Worm (Caenorhabditis elegans) whole organism, mixed stage, embryonic: ENCODE results near the gene F25D1.3.

Experiments
- M03D4.4 ChIP-seq: sonication (generic microtip); optimal IDR thresholded peaks from 2 replicates; lab custom pipeline; 2017; ENCODE audit warnings: mild to moderate bottlenecking, missing genetic modification characterization, missing compliant biosample characterization
- blmp-1 ChIP-seq: fragments of 150-350 bp; optimal IDR thresholded peaks from 2 replicates; lab custom pipeline; 2014; ENCODE audit warnings: missing biosample characterization, missing genetic modification characterization
- ceh-39 ChIP-seq: fragments of 150-350 bp; optimal IDR thresholded peaks from 2 replicates; lab custom pipeline; 2014; ENCODE audit warnings: missing biosample characterization, missing genetic modification characterization
- ceh-43 ChIP-seq: fragments of 200-800 bp; sonication (Bioruptor generic); optimal IDR thresholded peaks from 2 replicates; lab custom pipeline; 2018; ENCODE audit warnings: mild to moderate bottlenecking, missing genetic modification characterization, moderate library complexity, missing compliant biosample characterization
- ceh-83 ChIP-seq: fragments of 200-800 bp; sonication (Bioruptor generic); optimal IDR thresholded peaks from 2 replicates; lab custom pipeline; 2018; ENCODE audit warnings: mild to moderate bottlenecking, missing genetic modification characterization, missing compliant biosample characterization
- ces-1 ChIP-seq: fragments of 150-350 bp; optimal IDR thresholded peaks from 2 replicates; lab custom pipeline; 2014; ENCODE audit warnings: missing biosample characterization, missing genetic modification reagents, missing genetic modification characterization
- cnd-1 ChIP-seq: fragments of 200-800 bp; sonication (Bioruptor generic); optimal IDR thresholded peaks from 2 replicates; lab custom pipeline; 2018; ENCODE audit warnings: mild to moderate bottlenecking, missing genetic modification characterization, missing compliant biosample characterization
- drap-1 ChIP-seq: fragments of 200-800 bp; sonication (Bioruptor generic); optimal IDR thresholded peaks from 3 replicates; lab custom pipeline; 2018; ENCODE audit warnings: mild to moderate bottlenecking, missing genetic modification characterization, missing compliant biosample characterization
- elt-3 ChIP-seq: fragments of 150-350 bp; optimal IDR thresholded peaks from 2 replicates; lab custom pipeline; 2014; ENCODE audit warnings: missing biosample characterization, missing genetic modification characterization
- flh-1 ChIP-seq: fragments of 200-800 bp; sonication (Bioruptor generic); optimal IDR thresholded peaks from 2 replicates; lab custom pipeline; 2018; ENCODE audit warnings: mild to moderate bottlenecking, missing genetic modification characterization, moderate library complexity, missing compliant biosample characterization
- ham-2 ChIP-seq: fragments of 200-800 bp; sonication (Bioruptor generic); optimal IDR thresholded peaks from 2 replicates; lab custom pipeline; 2018; ENCODE audit warnings: mild to moderate bottlenecking, missing genetic modification characterization, missing compliant biosample characterization
- hlh-1 ChIP-seq: fragments of 150-350 bp; optimal IDR thresholded peaks from 2 replicates; lab custom pipeline; 2014; ENCODE audit warnings: missing biosample characterization, missing genetic modification reagents, missing genetic modification characterization
- lin-13 ChIP-seq: fragments of 150-350 bp; optimal IDR thresholded peaks from 2 replicates; lab custom pipeline; 2014; ENCODE audit warnings: missing biosample characterization, missing genetic modification characterization
- lin-32 ChIP-seq: fragments of 200-800 bp; sonication (Bioruptor generic); optimal IDR thresholded peaks from 2 replicates; lab custom pipeline; 2018; ENCODE audit warnings: mild to moderate bottlenecking, missing genetic modification characterization, missing compliant biosample characterization
- lsy-2 ChIP-seq: fragments of 150-350 bp; optimal IDR thresholded peaks from 2 replicates; lab custom pipeline; 2014; ENCODE audit warnings: missing biosample characterization, missing genetic modification characterization
- mab-5 ChIP-seq: fragments of 150-350 bp; optimal IDR thresholded peaks from 2 replicates; lab custom pipeline; 2014; ENCODE audit warnings: missing biosample characterization, missing genetic modification characterization
- mep-1 ChIP-seq: fragments of 150-350 bp; optimal IDR thresholded peaks from 2 replicates; lab custom pipeline; 2017; ENCODE audit warnings: missing biosample characterization, missing genetic modification reagents, missing genetic modification characterization, inconsistent platforms
- mls-2 ChIP-seq: sonication (generic microtip); optimal IDR thresholded peaks from 2 replicates; lab custom pipeline; 2016; ENCODE audit warnings: mild to moderate bottlenecking, missing genetic modification characterization, moderate library complexity, missing compliant biosample characterization
- nhr-12 ChIP-seq: fragments of 150-350 bp; optimal IDR thresholded peaks from 2 replicates; lab custom pipeline; 2014; ENCODE audit warnings: missing biosample characterization, missing genetic modification characterization
- nhr-2 ChIP-seq: fragments of 150-350 bp; optimal IDR thresholded peaks from 2 replicates; lab custom pipeline; 2014; ENCODE audit warnings: missing biosample characterization, missing genetic modification characterization
- nhr-237 ChIP-seq: fragments of 150-350 bp; optimal IDR thresholded peaks from 2 replicates; lab custom pipeline; 2014; ENCODE audit warnings: missing biosample characterization, missing genetic modification characterization
- nhr-28 ChIP-seq: fragments of 150-350 bp; optimal IDR thresholded peaks from 2 replicates; lab custom pipeline; 2014; ENCODE audit warnings: missing biosample characterization, missing genetic modification characterization
- nhr-76 ChIP-seq: sonication (generic microtip); optimal IDR thresholded peaks from 2 replicates; lab custom pipeline; 2017; ENCODE audit warnings: missing biosample characterization, missing genetic modification characterization
- pha-4 ChIP-seq: fragments of 150-350 bp; optimal IDR thresholded peaks from 2 replicates; lab custom pipeline; 2018; ENCODE audit warnings: missing biosample characterization, missing genetic modification reagents, missing genetic modification characterization
- sem-2 ChIP-seq: fragments of 200-800 bp; sonication (Bioruptor generic); optimal IDR thresholded peaks from 2 replicates; lab custom pipeline; 2018; ENCODE audit warnings: mild to moderate bottlenecking, missing genetic modification characterization, missing compliant biosample characterization
- snpc-4 ChIP-seq: fragments of 150-350 bp; optimal IDR thresholded peaks from 2 replicates; lab custom pipeline; 2014; ENCODE audit warnings: missing biosample characterization, missing genetic modification characterization
- sptf-1 ChIP-seq: sonication (generic microtip); optimal IDR thresholded peaks from 2 replicates; lab custom pipeline; 2017; ENCODE audit warnings: mild to moderate bottlenecking, missing genetic modification characterization, moderate library complexity, missing compliant biosample characterization
- tbx-8 ChIP-seq: fragments of 200-800 bp; sonication (Bioruptor generic); optimal IDR thresholded peaks from 2 replicates; lab custom pipeline; 2018; ENCODE audit warnings: mild to moderate bottlenecking, missing genetic modification characterization, moderate library complexity, missing compliant biosample characterization
- unc-120 ChIP-seq: sonication (generic microtip); optimal IDR thresholded peaks from 2 replicates; lab custom pipeline; 2017; ENCODE audit warnings: missing genetic modification characterization, missing compliant biosample characterization; ENCODE audit not compliant: poor library complexity, severe bottlenecking
- unc-39 ChIP-seq: fragments of 150-350 bp; optimal IDR thresholded peaks from 2 replicates; lab custom pipeline; 2014; ENCODE audit warnings: missing biosample characterization, missing genetic modification characterization
- unc-62 ChIP-seq: fragments of 150-350 bp; optimal IDR thresholded peaks from 2 replicates; lab custom pipeline; 2014; ENCODE audit warnings: missing biosample characterization, missing genetic modification reagents, missing genetic modification characterization
- zip-8 ChIP-seq: fragments of 150-350 bp; optimal IDR thresholded peaks from 2 replicates; lab custom pipeline; 2014; ENCODE audit warnings: missing biosample characterization, missing genetic modification characterization
- ztf-11 ChIP-seq: fragments of 150-350 bp; optimal IDR thresholded peaks from 2 replicates; lab custom pipeline; 2014; ENCODE audit warnings: missing biosample characterization, missing genetic modification characterization

F25D1.3 gene

DNA sequence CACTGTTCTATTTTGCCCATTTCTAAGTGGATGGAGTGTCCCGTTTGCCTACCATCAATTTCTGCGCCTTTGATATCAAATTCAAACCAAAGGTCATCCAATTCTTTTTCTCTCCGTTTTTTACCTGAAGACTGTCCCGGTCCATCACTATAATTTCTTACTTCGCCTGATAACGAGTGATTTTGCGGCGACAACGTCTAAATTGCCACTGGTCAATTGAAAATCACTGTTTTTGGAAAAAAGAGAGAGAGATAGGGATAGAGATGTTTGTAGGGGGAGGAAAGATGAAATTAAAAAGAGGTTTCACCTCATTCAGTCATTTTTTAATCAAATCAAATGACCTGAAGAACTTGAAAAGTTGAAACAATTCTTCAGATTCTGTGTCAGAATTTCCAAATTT, 43.0 kb downstream of the F25D1.3 start:
- TF ChIP-seq nhr-237 (tag; lab: Kevin White, UChicago) (no peak), mab-5 (no peak), ceh-39 (no peak), nhr-76 (tag; lab: Kevin White, UChicago) (no peak), unc-62 (GFP tag; lab: Kevin White, UChicago) (no peak), nhr-28 (tag; lab: Kevin White, UChicago) (no peak), zip-8 (tag; lab: Kevin White, UChicago) (no peak), ceh-43 (no peak), lin-13 (tag; lab: Kevin White, UChicago) (no peak), tbx-8 (GFP tag; lab: Kevin White, UChicago) (no peak), sptf-1 (tag; lab: Kevin White, UChicago) (no peak), sem-2 (GFP tag; lab: Kevin White, UChicago) (no peak)

DNA sequence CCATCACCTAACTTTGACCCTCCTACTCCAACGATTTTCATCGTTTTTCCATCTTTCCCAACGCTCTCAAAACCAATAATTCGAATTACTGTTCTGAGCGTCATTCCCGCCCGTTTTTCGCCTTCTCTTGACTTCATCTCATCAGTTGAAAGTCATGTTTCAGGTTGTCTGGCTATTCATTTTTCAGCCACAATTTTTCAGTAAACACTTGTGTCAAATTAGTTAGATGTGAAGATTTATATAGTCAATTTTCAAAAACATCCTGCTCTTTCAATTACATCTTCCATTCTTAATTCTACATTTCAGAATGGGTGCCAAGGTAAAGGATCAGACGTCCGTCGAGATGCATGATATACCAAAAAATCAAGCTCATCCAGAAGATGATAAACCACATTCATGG, 44.1 kb downstream of the F25D1.3 start, which contains the start of gene del-6:
Gene del-6 (plus strand): TSS at position 301 of the 400 bp plus-strand sequence.
- TF ChIP-seq unc-120 (tag; lab: Kevin White, UChicago) (no peak), mab-5 (no peak), flh-1 (no peak), unc-39 (tag; lab: Kevin White, UChicago) (no peak)

DNA sequence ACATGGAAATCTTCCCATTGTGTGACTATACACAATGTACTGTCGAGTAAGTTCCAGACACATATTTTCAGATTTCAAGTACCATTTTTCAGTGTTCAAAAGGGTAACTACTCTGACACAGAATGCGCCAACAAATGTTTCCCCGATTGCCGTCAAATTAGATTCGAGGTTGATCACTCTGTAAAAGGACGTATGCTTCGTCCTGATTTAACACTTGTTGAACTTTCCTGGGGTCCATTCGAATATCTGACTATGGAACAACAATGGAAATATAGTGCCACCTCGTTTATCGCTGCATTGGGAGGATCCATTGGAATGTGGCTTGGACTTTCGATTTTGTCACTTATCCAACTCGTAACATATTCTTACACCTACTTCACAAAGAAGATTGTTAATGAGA, 45.7 kb downstream of the F25D1.3 start:
- no peak for TF ChIP-seq mab-5
- no peak for TF ChIP-seq sem-2 (GFP tag; lab: Kevin White, UChicago)
- no peak for TF ChIP-seq flh-1
- no peak for TF ChIP-seq nhr-2 (tag; lab: Kevin White, UChicago)
- no peak for TF ChIP-seq mep-1 (tag; lab: Kevin White, UChicago)
- TF ChIP-seq lin-13 (tag; lab: Kevin White, UChicago): no peak
- TF ChIP-seq nhr-12 (tag; lab: Kevin White, UChicago): no peak
- no peak for TF ChIP-seq ceh-83

DNA sequence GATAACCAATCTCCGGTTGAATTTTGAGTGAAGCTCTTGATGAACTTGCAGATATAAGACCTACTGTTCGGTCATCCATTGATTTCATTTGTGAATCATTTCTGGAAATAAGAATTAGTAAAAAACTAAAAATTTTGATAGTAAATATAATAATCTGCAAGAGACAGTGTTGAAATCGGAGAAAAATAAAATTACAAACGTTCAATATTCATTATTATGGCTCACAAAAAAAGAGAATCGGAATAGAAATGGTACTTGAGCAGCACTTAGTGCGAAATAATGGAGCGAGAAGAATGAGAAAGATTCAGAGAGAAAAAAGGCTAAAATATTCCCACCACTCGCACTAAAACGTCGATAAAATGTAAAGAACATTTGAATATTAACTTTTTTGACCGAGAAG, 47.8 kb downstream of the F25D1.3 start, which contains the start of gene vps-54:
Gene vps-54 (minus strand): TSS at position 101 of the 400 bp plus-strand sequence.
- TF ChIP-seq tbx-8 (GFP tag; lab: Kevin White, UChicago) (no peak), ces-1 (no peak), lin-32 (no peak), elt-3 (tag; lab: Kevin White, UChicago) (no peak), drap-1 (GFP tag; lab: Kevin White, UChicago) (no peak), mep-1 (tag; lab: Kevin White, UChicago) (no peak), ztf-11 (tag; lab: Kevin White, UChicago) (no peak), snpc-4 (tag; lab: Kevin White, UChicago) (no peak), ceh-43 (no peak), M03D4.4 (tag; lab: Kevin White, UChicago) (no peak)

DNA sequence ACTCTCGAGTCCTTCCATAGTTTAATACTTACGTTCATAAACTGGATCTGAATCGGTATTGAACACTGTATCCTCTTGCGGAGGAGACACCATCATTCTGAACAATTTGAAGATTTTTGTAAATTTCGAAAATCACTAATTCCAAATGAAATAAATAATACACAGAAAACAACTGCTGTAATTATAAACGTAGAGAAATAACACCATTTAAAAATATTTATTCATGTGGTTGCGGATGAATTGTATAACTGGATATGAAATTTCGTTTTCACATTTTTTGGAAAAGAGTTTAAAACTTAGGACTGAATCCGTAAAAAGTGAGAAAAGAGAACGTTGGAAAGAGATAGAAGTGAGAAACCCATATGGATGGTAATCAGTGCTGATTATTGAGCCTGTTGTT, 49.7 kb downstream of the F25D1.3 start, which contains the start of gene mics-1:
Gene mics-1 (minus strand): TSS at position 101 of the 400 bp plus-strand sequence.
- TF ChIP-seq nhr-2 (tag; lab: Kevin White, UChicago): no peak

DNA sequence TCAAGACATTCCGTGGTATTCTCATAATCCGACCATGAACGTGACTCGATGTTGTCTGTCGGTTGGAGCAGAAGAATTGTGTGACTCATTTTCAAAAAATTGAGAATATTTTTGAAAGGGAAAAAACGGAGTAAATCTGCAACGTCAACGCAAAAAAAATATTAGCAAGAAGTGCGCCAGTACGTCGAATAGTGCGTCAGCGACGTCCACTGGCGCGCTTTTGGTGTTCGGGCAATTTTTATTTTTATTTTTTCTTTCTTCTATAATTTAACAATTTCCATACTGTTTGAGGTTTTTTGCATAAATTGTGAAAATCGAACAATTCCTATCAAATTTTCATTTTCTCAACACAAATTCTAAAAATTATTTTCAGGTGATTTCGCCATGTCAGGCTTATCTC, 50.4 kb downstream of the F25D1.3 start, which contains the start of the genes erh-1 and lpd-9:
Gene erh-1 (minus strand): TSS at position 204 of the 400 bp plus-strand sequence.
Gene lpd-9 (plus strand): TSS at position 368 of the 400 bp plus-strand sequence.
- TF ChIP-seq ceh-43 (no peak), ceh-83 (no peak), nhr-76 (tag; lab: Kevin White, UChicago) (no peak), tbx-8 (GFP tag; lab: Kevin White, UChicago) (no peak), ces-1 (peak; percentile 22), elt-3 (tag; lab: Kevin White, UChicago) (no peak), ztf-11 (tag; lab: Kevin White, UChicago) (no peak), unc-62 (GFP tag; lab: Kevin White, UChicago) (no peak), mep-1 (tag; lab: Kevin White, UChicago) (peak; percentile 73), cnd-1 (tag; lab: Kevin White, UChicago) (peak; percentile 23), sem-2 (GFP tag; lab: Kevin White, UChicago) (no peak), lin-32 (no peak), ceh-39 (no peak), mab-5 (no peak), sptf-1 (tag; lab: Kevin White, UChicago) (no peak), unc-39 (tag; lab: Kevin White, UChicago) (no peak), nhr-12 (tag; lab: Kevin White, UChicago) (no peak), pha-4 (tag; lab: Kevin White, UChicago) (peak; percentile 79), lsy-2 (peak; percentile 66), mls-2 (no peak), nhr-2 (tag; lab: Kevin White, UChicago) (no peak), ham-2 (no peak), blmp-1 (no peak), flh-1 (no peak), zip-8 (tag; lab: Kevin White, UChicago) (no peak), lin-13 (tag; lab: Kevin White, UChicago) (peak; percentile 46), drap-1 (GFP tag; lab: Kevin White, UChicago) (no peak), nhr-237 (tag; lab: Kevin White, UChicago) (no peak), hlh-1 (no peak), M03D4.4 (tag; lab: Kevin White, UChicago) (no peak), nhr-28 (tag; lab: Kevin White, UChicago) (no peak)
